Worm (Caenorhabditis elegans): Measurements from ENCODE around the gene nadk-2.

- TF ChIP-seq hmbx-1 (tag; optimal IDR thresholded peaks at IDR 0.05) (no peak), aly-1 (tag; optimal IDR thresholded peaks at IDR 0.05) (no peak), ceh-36 (tag; optimal IDR thresholded peaks at IDR 0.05) (no peak), B0310.2 (tag; optimal IDR thresholded peaks at IDR 0.05) (no peak), ama-1 (optimal IDR thresholded peaks at IDR 0.05) (no peak), hmg-4 (GFP tag; optimal IDR thresholded peaks at IDR 0.05) (no peak), tra-4 (tag; optimal IDR thresholded peaks at IDR 0.05) (no peak), ets-7 (tag; optimal IDR thresholded peaks at IDR 0.05) (no peak), tbx-11 (GFP tag; IDR thresholded peaks at IDR 0.05) (no peak), flt-1 (GFP tag; IDR thresholded peaks at IDR 0.05) (no peak), ceh-13 (GFP tag; optimal IDR thresholded peaks at IDR 0.05) (no peak), tbx-37 (GFP tag; conservative IDR thresholded peaks at IDR 0.05) (no peak), pes-1 (GFP tag; IDR thresholded peaks at IDR 0.05) (no peak)
Measured at ce11 chrII:12052136-12052535, 2.8 kb downstream of the nadk-2 start.
